Worm (Caenorhabditis elegans) whole organism, young adult: ENCODE measurements around the gene Y43F8B.7.

Experiments used
- F52B5.7 ChIP-seq: sonication (generic microtip); optimal IDR thresholded peaks from 2 replicates; lab custom pipeline; 2016; ENCODE audit warnings: mild to moderate bottlenecking, missing genetic modification characterization, missing compliant biosample characterization
- Y53F4B.3 ChIP-seq: fragments of 200-800 bp; sonication (Bioruptor generic); IDR thresholded peaks from 2 replicates; pipeline ENCODE4 v1.3.6; 2022; ENCODE audit warnings: missing genetic modification reagents, missing genetic modification characterization, missing compliant biosample characterization
- hmg-1.2 ChIP-seq: fragments of 200-800 bp; sonication (Bioruptor generic); IDR thresholded peaks from 2 replicates; pipeline ENCODE4 v1.3.6; 2022; ENCODE audit warnings: missing genetic modification reagents, missing genetic modification characterization, missing compliant biosample characterization
- pbrm-1 ChIP-seq: fragments of 200-800 bp; sonication (Bioruptor generic); IDR thresholded peaks from 2 replicates; pipeline ENCODE4 v1.3.6; 2022; ENCODE audit warnings: missing genetic modification reagents, missing genetic modification characterization, missing compliant biosample characterization
- snpc-4 ChIP-seq, 5 experiments: fragments of 150-350 bp in 1 of 5; sonication (generic microtip) in 4 of 5; optimal IDR thresholded peaks; 2 replicates each; lab custom pipeline; 2014 to 2018; ENCODE audit warnings: missing genetic modification characterization in 5 of 5, missing biosample characterization in 3 of 5, antibody characterized with exemption in 2 of 5, mild to moderate bottlenecking in 2 of 5, missing compliant biosample characterization in 2 of 5, missing genotype in 2 of 5, moderate library complexity in 2 of 5, missing genetic modification reagents in 1 of 5

- TF ChIP-seq snpc-4 (GFP tag; optimal IDR thresholded peaks at IDR 0.05; lab: Kevin White, UChicago) (no peak), snpc-4 (tag; optimal IDR thresholded peaks at IDR 0.05; lab: Kevin White, UChicago) (no peak), Y53F4B.3 (GFP tag; lab: Robert Waterston, UW) (no peak), pbrm-1 (no peak), hmg-1.2 (no peak), F52B5.7 (tag; lab: Kevin White, UChicago) (no peak)
These were observed 33.4 kb upstream of the Y43F8B.7 start, which contains the start of gene Y43F8B.24 for ce11 chrV:19457120-19457519.
